Fruit fly (Drosophila melanogaster) whole organism, embryonic: Measurements from ENCODE around the gene cv-c.

Source experiments
- Antp ChIP-seq: fragments of 200-800 bp; sonication (Bioruptor generic); optimal IDR thresholded peaks from 3 replicates; lab custom pipeline; 2016; ENCODE audit warnings: missing biosample characterization, missing genetic modification characterization
- B-H1 ChIP-seq: fragments of 200-800 bp; sonication (Bioruptor generic); IDR thresholded peaks from 3 replicates; pipeline ENCODE4 v1.3.6; 2022; ENCODE audit warnings: missing biosample characterization, missing genetic modification characterization
- C15 ChIP-seq: fragments of 200-800 bp; sonication (Bioruptor generic); IDR thresholded peaks from 3 replicates; pipeline ENCODE4 v1.3.6; 2022; ENCODE audit warnings: missing biosample characterization, missing genetic modification characterization
- CG10274 ChIP-seq: fragments of 200-800 bp; sonication (Bioruptor generic); optimal IDR thresholded peaks from 3 replicates; lab custom pipeline; 2017; ENCODE audit warnings: missing biosample characterization, mild to moderate bottlenecking, missing genetic modification characterization
- CG12104 ChIP-seq: fragments of 200-800 bp; sonication (Bioruptor generic); optimal IDR thresholded peaks from 3 replicates; lab custom pipeline; 2016; ENCODE audit warnings: missing biosample characterization, missing genetic modification characterization
- CG12299 ChIP-seq: fragments of 200-800 bp; sonication (Bioruptor generic); optimal IDR thresholded peaks from 2 replicates; lab custom pipeline; 2018; ENCODE audit warnings: missing biosample characterization, mild to moderate bottlenecking, missing genetic modification characterization
- CG13424 ChIP-seq: fragments of 200-800 bp; sonication (Bioruptor generic); optimal IDR thresholded peaks from 2 replicates; lab custom pipeline; 2019; ENCODE audit warnings: missing biosample characterization, mild to moderate bottlenecking, missing genetic modification characterization, moderate library complexity
- CG13894 ChIP-seq: fragments of 200-800 bp; sonication (Bioruptor generic); optimal IDR thresholded peaks from 3 replicates; lab custom pipeline; 2018; ENCODE audit warnings: missing biosample characterization, mild to moderate bottlenecking, missing genetic modification characterization, moderate library complexity
- CG14050 ChIP-seq: fragments of 200-800 bp; sonication (Bioruptor generic); IDR thresholded peaks from 3 replicates; pipeline ENCODE4 v1.3.6; 2022; ENCODE audit warnings: missing biosample characterization, missing genetic modification characterization
- CG1603 ChIP-seq: fragments of 200-800 bp; sonication (Bioruptor generic); optimal IDR thresholded peaks from 2 replicates; lab custom pipeline; 2019; ENCODE audit warnings: missing biosample characterization, mild to moderate bottlenecking, missing genetic modification characterization, moderate library complexity
- CG17612 ChIP-seq: fragments of 200-800 bp; sonication (Bioruptor generic); IDR thresholded peaks from 2 replicates; pipeline ENCODE4 v1.3.6; 2022; ENCODE audit warnings: missing biosample characterization, missing genetic modification characterization
- CG4360 ChIP-seq: fragments of 200-800 bp; sonication (Bioruptor generic); IDR thresholded peaks from 2 replicates; pipeline ENCODE4 v1.3.6; 2022; ENCODE audit warnings: missing biosample characterization, missing genetic modification characterization
- CG4707 ChIP-seq: fragments of 200-800 bp; sonication (Bioruptor generic); optimal IDR thresholded peaks from 2 replicates; lab custom pipeline; 2018; ENCODE audit warnings: missing biosample characterization, mild to moderate bottlenecking, missing genetic modification characterization, moderate library complexity
- CG5953 ChIP-seq: fragments of 200-800 bp; sonication (Bioruptor generic); IDR thresholded peaks from 2 replicates; pipeline ENCODE4 v1.3.6; 2022; ENCODE audit warnings: missing biosample characterization, missing genetic modification characterization
- CG7357 ChIP-seq: fragments of 200-800 bp; sonication (Bioruptor generic); IDR thresholded peaks from 3 replicates; pipeline ENCODE4 v1.3.6; 2022; ENCODE audit warnings: missing biosample characterization, missing genetic modification characterization
- CG7839 ChIP-seq: fragments of 200-800 bp; sonication (Bioruptor generic); optimal IDR thresholded peaks from 3 replicates; lab custom pipeline; 2018; ENCODE audit warnings: missing biosample characterization, mild to moderate bottlenecking, missing genetic modification characterization, moderate library complexity
- CG8765 ChIP-seq: fragments of 200-800 bp; sonication (Bioruptor generic); IDR thresholded peaks from 2 replicates; pipeline ENCODE4 v1.3.6; 2022; ENCODE audit warnings: missing biosample characterization, missing genetic modification characterization
- CTCF ChIP-seq: fragments of 200-800 bp; sonication (Bioruptor generic); optimal IDR thresholded peaks from 2 replicates; lab custom pipeline; 2017; ENCODE audit warnings: missing biosample characterization, mild to moderate bottlenecking, missing genetic modification characterization, moderate library complexity
- CkIIα-i1 ChIP-seq: fragments of 200-800 bp; sonication (Bioruptor generic); IDR thresholded peaks from 2 replicates; pipeline ENCODE4 v1.3.6; 2022; ENCODE audit warnings: missing biosample characterization, missing genetic modification characterization
- D19A ChIP-seq: fragments of 200-800 bp; optimal IDR thresholded peaks from 3 replicates; lab custom pipeline; 2019; ENCODE audit warnings: missing biosample characterization, mild to moderate bottlenecking, missing genetic modification characterization, moderate library complexity
- Dek ChIP-seq: fragments of 200-800 bp; sonication (Bioruptor generic); optimal IDR thresholded peaks from 3 replicates; lab custom pipeline; 2019; ENCODE audit warnings: missing biosample characterization, mild to moderate bottlenecking, missing genetic modification characterization, moderate library complexity
- H15 ChIP-seq: fragments of 200-800 bp; sonication (Bioruptor generic); IDR thresholded peaks from 3 replicates; pipeline ENCODE4 v1.3.6; 2022; ENCODE audit warnings: missing biosample characterization, missing genetic modification characterization
- H2.0 ChIP-seq: fragments of 200-800 bp; sonication (Bioruptor generic); IDR thresholded peaks from 2 replicates; pipeline ENCODE4 v1.3.6; 2022; ENCODE audit warnings: missing biosample characterization, missing genetic modification characterization
- Myb ChIP-seq: fragments of 200-800 bp; sonication (Bioruptor generic); optimal IDR thresholded peaks from 2 replicates; lab custom pipeline; 2016; ENCODE audit warnings: missing biosample characterization, missing genetic modification characterization
- NC2α ChIP-seq: fragments of 200-800 bp; sonication (Bioruptor generic); optimal IDR thresholded peaks from 2 replicates; lab custom pipeline; 2016; ENCODE audit warnings: missing biosample characterization, missing genetic modification characterization
- Neu2 ChIP-seq: fragments of 200-800 bp; sonication (Bioruptor generic); optimal IDR thresholded peaks from 3 replicates; lab custom pipeline; 2016; ENCODE audit warnings: missing biosample characterization, missing genetic modification characterization, borderline replicate concordance
- Nf-YB ChIP-seq: fragments of 200-800 bp; sonication (Bioruptor generic); optimal IDR thresholded peaks from 3 replicates; lab custom pipeline; 2019; ENCODE audit warnings: missing biosample characterization, mild to moderate bottlenecking, missing genetic modification characterization, moderate library complexity
- Nf-YC ChIP-seq: fragments of 200-800 bp; optimal IDR thresholded peaks from 3 replicates; lab custom pipeline; 2019; ENCODE audit warnings: missing biosample characterization, mild to moderate bottlenecking, missing genetic modification characterization, moderate library complexity
- NfI ChIP-seq: fragments of 200-800 bp; sonication (Bioruptor generic); optimal IDR thresholded peaks from 3 replicates; lab custom pipeline; 2018; ENCODE audit warnings: missing biosample characterization, mild to moderate bottlenecking, missing genetic modification characterization, moderate library complexity
- Pdp1 ChIP-seq, 2 experiments: fragments of 200-800 bp; sonication (Bioruptor generic); optimal IDR thresholded peaks; 3 replicates each; lab custom pipeline; 2016; ENCODE audit warnings: missing biosample characterization in 2 of 2, missing genetic modification characterization in 2 of 2, mild to moderate bottlenecking in 1 of 2, moderate library complexity in 1 of 2
- Sox100B ChIP-seq: fragments of 200-800 bp; sonication (Bioruptor generic); optimal IDR thresholded peaks from 3 replicates; lab custom pipeline; 2018; ENCODE audit warnings: missing biosample characterization, mild to moderate bottlenecking, missing genetic modification characterization
- Sry-δ ChIP-seq: fragments of 200-800 bp; sonication (Bioruptor generic); optimal IDR thresholded peaks from 2 replicates; lab custom pipeline; 2016; ENCODE audit warnings: missing biosample characterization, missing genetic modification characterization
- Ssrp ChIP-seq: fragments of 200-800 bp; sonication (Bioruptor generic); optimal IDR thresholded peaks from 2 replicates; lab custom pipeline; 2018; ENCODE audit warnings: missing biosample characterization, mild to moderate bottlenecking, missing genetic modification characterization, moderate library complexity
- TFAM ChIP-seq: fragments of 200-800 bp; sonication (Bioruptor generic); optimal IDR thresholded peaks from 2 replicates; lab custom pipeline; 2017; ENCODE audit warnings: missing biosample characterization, missing genetic modification characterization, inconsistent platforms
- ase ChIP-seq: fragments of 200-800 bp; sonication (Bioruptor generic); IDR thresholded peaks from 3 replicates; pipeline ENCODE4 v1.3.6; 2022; ENCODE audit warnings: missing biosample characterization, missing genetic modification characterization
- bowl ChIP-seq: fragments of 200-800 bp; sonication (Bioruptor generic); IDR thresholded peaks from 2 replicates; pipeline ENCODE4 v1.3.6; 2022; ENCODE audit warnings: missing biosample characterization, missing genetic modification characterization
- crc ChIP-seq: fragments of 200-800 bp; sonication (Bioruptor generic); optimal IDR thresholded peaks from 2 replicates; lab custom pipeline; 2016; ENCODE audit warnings: missing biosample characterization, missing genetic modification characterization
- fd3F ChIP-seq: fragments of 200-800 bp; sonication (Bioruptor generic); optimal IDR thresholded peaks from 2 replicates; lab custom pipeline; 2018; ENCODE audit warnings: missing biosample characterization, mild to moderate bottlenecking, missing genetic modification characterization, moderate library complexity
- fd96Cb ChIP-seq: fragments of 200-800 bp; sonication (Bioruptor generic); optimal IDR thresholded peaks from 2 replicates; lab custom pipeline; 2018; ENCODE audit warnings: missing biosample characterization, mild to moderate bottlenecking, missing genetic modification characterization, moderate library complexity
- gce ChIP-seq: fragments of 200-800 bp; sonication (Bioruptor generic); IDR thresholded peaks from 3 replicates; pipeline ENCODE4 v1.3.6; 2022; ENCODE audit warnings: missing biosample characterization, missing genetic modification characterization
- ham ChIP-seq: fragments of 200-800 bp; sonication (Bioruptor generic); IDR thresholded peaks from 2 replicates; pipeline ENCODE4 v1.3.6; 2022; ENCODE audit warnings: missing biosample characterization, missing genetic modification characterization
- ro ChIP-seq: fragments of 200-800 bp; sonication (Bioruptor generic); IDR thresholded peaks from 2 replicates; pipeline ENCODE4 v1.3.6; 2022; ENCODE audit warnings: missing biosample characterization, missing genetic modification characterization
- sd ChIP-seq: fragments of 200-800 bp; sonication (Bioruptor generic); optimal IDR thresholded peaks from 3 replicates; lab custom pipeline; 2018; ENCODE audit warnings: missing biosample characterization, mild to moderate bottlenecking, missing genetic modification characterization, moderate library complexity
- seq ChIP-seq: fragments of 200-800 bp; sonication (Bioruptor generic); IDR thresholded peaks from 2 replicates; pipeline ENCODE4 v1.3.6; 2022; ENCODE audit warnings: missing biosample characterization, missing genetic modification characterization
- sim ChIP-seq: fragments of 200-800 bp; sonication (Bioruptor generic); IDR thresholded peaks from 2 replicates; pipeline ENCODE4 v1.3.6; 2022; ENCODE audit warnings: missing biosample characterization, missing genetic modification characterization
- tll ChIP-seq, 2 experiments: fragments of 200-800 bp in 1 of 2; fragments of >200 bp in 1 of 2; sonication (Bioruptor generic) in 1 of 2; optimal IDR thresholded peaks; 2 replicates each; lab custom pipeline; 2017 to 2019; ENCODE audit warnings: missing biosample characterization in 2 of 2, missing genetic modification characterization in 2 of 2, mild to moderate bottlenecking in 1 of 2, moderate library complexity in 1 of 2
- trem ChIP-seq: fragments of 200-800 bp; optimal IDR thresholded peaks from 3 replicates; lab custom pipeline; 2019; ENCODE audit warnings: missing biosample characterization, mild to moderate bottlenecking, missing genetic modification characterization, moderate library complexity
- ttk ChIP-seq: fragments of 200-800 bp; sonication (Bioruptor generic); IDR thresholded peaks from 2 replicates; pipeline ENCODE4 v2.1.2; 2022; ENCODE audit warnings: missing biosample characterization, missing genetic modification characterization
- unpg ChIP-seq: fragments of 200-800 bp; sonication (Bioruptor generic); optimal IDR thresholded peaks from 3 replicates; lab custom pipeline; 2018; ENCODE audit warnings: missing biosample characterization, mild to moderate bottlenecking, missing genetic modification characterization, moderate library complexity
- wdn ChIP-seq: fragments of 200-800 bp; sonication (Bioruptor generic); IDR thresholded peaks from 2 replicates; pipeline ENCODE4 v1.3.6; 2022; ENCODE audit warnings: missing biosample characterization, missing genetic modification characterization
- z ChIP-seq: fragments of 200-800 bp; sonication (Bioruptor generic); IDR thresholded peaks from 3 replicates; pipeline ENCODE4 v1.3.6; 2022; ENCODE audit warnings: missing biosample characterization, missing genetic modification characterization
- zfh2 ChIP-seq: fragments of 200-800 bp; sonication (Bioruptor generic); optimal IDR thresholded peaks from 2 replicates; lab custom pipeline; 2016; ENCODE audit warnings: missing biosample characterization, missing genetic modification characterization

Gene cv-c

dm6 chr3R:14357405-14357804 is 124.1 kb downstream of the cv-c start (continued):
- TF ChIP-seq CG4707 (GFP tag; lab: Kevin White, UChicago) (no peak), CG10274 (GFP tag; lab: Kevin White, UChicago) (no peak), CG13894 (tag; lab: Kevin White, UChicago) (peak; percentile 20), ham (no peak), Ssrp (tag; lab: Kevin White, UChicago) (peak; percentile 21), CG5953 (GFP tag; lab: Robert Waterston, UW) (no peak), sd (no peak), B-H1 (GFP tag; lab: Robert Waterston, UW) (peak; percentile 45; the same call in 1 of the 3 replicates), zfh2 (GFP tag; lab: Kevin White, UChicago) (no peak), unpg (GFP tag; lab: Kevin White, UChicago) (peak; percentile 40), gce (no peak), trem (no peak), NfI (GFP tag; lab: Kevin White, UChicago) (peak; percentile 20), ttk (GFP tag; lab: Robert Waterston, UW) (peak; percentile 62), CG14050 (GFP tag; lab: Robert Waterston, UW) (0 out of 3 replicates have a peak, but pooled peaks have one; percentile 10), Pdp1 (GFP tag; optimal IDR thresholded peaks at IDR 0.05; lab: Kevin White, UChicago) (peak; percentile 26 to 39), tll (GFP tag; optimal IDR thresholded peaks at IDR 0.05; lab: Kevin White, UChicago) (no peak), fd96Cb (tag; lab: Kevin White, UChicago) (peak; percentile 40), CG17612 (GFP tag; lab: Robert Waterston, UW) (0 out of 2 replicates have a peak, but pooled peaks have one; percentile 4), wdn (GFP tag; lab: Robert Waterston, UW) (no peak), Neu2 (GFP tag; lab: Kevin White, UChicago) (no peak), CG12299 (tag; lab: Kevin White, UChicago) (no peak), TFAM (GFP tag; lab: Kevin White, UChicago) (no peak), CG7357 (GFP tag; lab: Robert Waterston, UW) (no peak), Sry-δ (GFP tag; lab: Kevin White, UChicago) (no peak), Dek (tag; lab: Kevin White, UChicago) (no peak), crc (GFP tag; lab: Kevin White, UChicago) (no peak), Myb (GFP tag; lab: Kevin White, UChicago) (no peak), Nf-YC (tag; lab: Kevin White, UChicago) (no peak), H2.0 (GFP tag; lab: Robert Waterston, UW) (peak; percentile 51), fd3F (GFP tag; lab: Kevin White, UChicago) (no peak), seq (0 out of 2 replicates have a peak, but pooled peaks have one; percentile 22), CG1603 (tag; lab: Kevin White, UChicago) (peak; percentile 58), CkIIα-i1 (GFP tag; lab: Robert Waterston, UW) (no peak), Antp (GFP tag; lab: Kevin White, UChicago) (no peak), H15 (GFP tag; lab: Robert Waterston, UW) (0 out of 3 replicates have a peak, but pooled peaks have one; percentile 47), CG4360 (no peak), CG8765 (GFP tag; lab: Robert Waterston, UW) (peak; percentile 53), CG12104 (GFP tag; lab: Kevin White, UChicago) (no peak), ase (peak; percentile 39; the same call in 1 of the 3 replicates), ro (GFP tag; lab: Robert Waterston, UW) (no peak), bowl (GFP tag; lab: Robert Waterston, UW) (no peak), sim (GFP tag; lab: Robert Waterston, UW) (no peak), CG7839 (tag; lab: Kevin White, UChicago) (peak; percentile 50), CTCF (GFP tag; lab: Kevin White, UChicago) (no peak), C15 (GFP tag; lab: Robert Waterston, UW) (no peak), Sox100B (GFP tag; lab: Kevin White, UChicago) (no peak), NC2α (no peak), Nf-YB (GFP tag; lab: Kevin White, UChicago) (no peak), z (no peak), D19A (tag; lab: Kevin White, UChicago) (peak; percentile 44), CG13424 (peak; percentile 51)
